Worm (Caenorhabditis elegans) whole organism, L4/young adult: ENCODE results near the gene ZK1098.2.

Experiments
- W03F9.2 ChIP-seq: fragments of 150-350 bp; optimal IDR thresholded peaks from 2 replicates; lab custom pipeline; 2014; ENCODE audit warnings: missing biosample characterization, missing genetic modification characterization
- dao-5 ChIP-seq: sonication (generic microtip); optimal IDR thresholded peaks from 2 replicates; lab custom pipeline; 2016; ENCODE audit warnings: missing genotype, missing genetic modification characterization, moderate library complexity, missing compliant biosample characterization
- him-1 ChIP-seq: sonication (generic microtip); optimal IDR thresholded peaks from 2 replicates; lab custom pipeline; 2016; ENCODE audit warnings: missing genotype, missing genetic modification reagents, missing genetic modification characterization, missing compliant biosample characterization

DNA sequence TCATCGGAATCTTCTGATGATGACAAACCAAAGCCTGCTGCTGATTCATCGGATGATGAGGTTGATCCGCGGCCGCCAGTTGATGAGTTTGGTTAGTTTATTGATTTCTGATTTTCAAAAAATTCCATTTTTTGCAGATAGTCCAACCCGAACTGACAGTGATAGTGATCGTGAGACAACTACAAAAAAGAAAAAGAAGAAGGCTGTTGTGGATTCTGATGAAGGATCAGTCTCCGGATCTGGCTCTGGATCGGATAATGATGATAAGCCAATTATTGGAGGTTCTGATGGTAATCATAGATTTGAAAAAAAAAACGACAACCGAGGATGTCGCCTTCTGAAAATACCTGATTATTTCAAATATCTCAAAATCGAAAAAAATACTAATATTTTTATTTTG lies 32.9 kb upstream of the ZK1098.2 start:
- TF ChIP-seq W03F9.2 (tag; lab: Kevin White, UChicago) = no peak
- TF ChIP-seq him-1 (tag; lab: Kevin White, UChicago) = no peak
- TF ChIP-seq dao-5 (tag; lab: Kevin White, UChicago) = no peak
